Fruit fly (Drosophila melanogaster) whole organism, wandering third instar larva: ENCODE data around the gene beta'COP.

Experiments used
- Abd-B ChIP-seq: fragments of >200 bp; optimal IDR thresholded peaks from 2 replicates; lab custom pipeline; 2017; ENCODE audit warnings: missing biosample characterization, missing genetic modification characterization
- CG32264 ChIP-seq: fragments of 200-800 bp; sonication (Bioruptor generic); optimal IDR thresholded peaks from 2 replicates; lab custom pipeline; 2016; ENCODE audit warnings: missing biosample characterization, missing genetic modification characterization
- CG9705 ChIP-seq: fragments of 200-800 bp; sonication (Bioruptor generic); optimal IDR thresholded peaks from 2 replicates; lab custom pipeline; 2018; ENCODE audit warnings: missing biosample characterization, mild to moderate bottlenecking, missing genetic modification characterization
- CrebA ChIP-seq: fragments of 200-800 bp; sonication (Bioruptor generic); optimal IDR thresholded peaks from 2 replicates; lab custom pipeline; 2016; ENCODE audit warnings: missing biosample characterization, mild to moderate bottlenecking, missing genetic modification characterization, borderline replicate concordance
- Dfd ChIP-seq: fragments of >200 bp; optimal IDR thresholded peaks from 2 replicates; lab custom pipeline; 2017; ENCODE audit warnings: missing biosample characterization, missing genetic modification characterization
- Dif ChIP-seq: fragments of 200-275, 200-300 bp; sonication (Bioruptor generic); optimal IDR thresholded peaks from 2 replicates; lab custom pipeline; 2018; ENCODE audit warnings: missing biosample characterization, missing genetic modification characterization; ENCODE audit not compliant: partially characterized antibody
- GATAd ChIP-seq: sonication (Bioruptor generic); optimal IDR thresholded peaks from 2 replicates; lab custom pipeline; 2016; ENCODE audit warnings: missing biosample characterization, missing genetic modification characterization
- HLH106 ChIP-seq: fragments of 200-800 bp; optimal IDR thresholded peaks from 3 replicates; lab custom pipeline; 2019; ENCODE audit warnings: missing biosample characterization, mild to moderate bottlenecking, missing genetic modification characterization, moderate library complexity
- Hnf4 ChIP-seq: fragments of 200-800 bp; sonication (Bioruptor generic); optimal IDR thresholded peaks from 2 replicates; lab custom pipeline; 2016; ENCODE audit warnings: missing biosample characterization, mild to moderate bottlenecking, missing genetic modification characterization
- Hr78 ChIP-seq: fragments of >200 bp; optimal IDR thresholded peaks from 2 replicates; lab custom pipeline; 2017; ENCODE audit warnings: missing biosample characterization, missing genetic modification characterization
- Hr83 ChIP-seq: fragments of 200-300 bp; sonication (Bioruptor generic); optimal IDR thresholded peaks from 2 replicates; lab custom pipeline; 2016; ENCODE audit warnings: missing biosample characterization, mild to moderate bottlenecking, missing genetic modification characterization, moderate library complexity; ENCODE audit not compliant: poor library complexity, severe bottlenecking
- Jra ChIP-seq: sonication (Bioruptor generic); optimal IDR thresholded peaks from 2 replicates; lab custom pipeline; 2016; ENCODE audit warnings: missing biosample characterization, missing genetic modification characterization
- Mio ChIP-seq: sonication (Bioruptor generic); optimal IDR thresholded peaks from 2 replicates; lab custom pipeline; 2016; ENCODE audit warnings: missing biosample characterization, missing genetic modification characterization
- Myc ChIP-seq: fragments of >200 bp; optimal IDR thresholded peaks from 2 replicates; lab custom pipeline; 2017
- N ChIP-seq: fragments of >200 bp; optimal IDR thresholded peaks from 2 replicates; lab custom pipeline; 2018; ENCODE audit warnings: missing biosample characterization, missing external identifiers, missing genetic modification characterization
- OdsH ChIP-seq: fragments of 200-800 bp; sonication (Bioruptor generic); optimal IDR thresholded peaks from 2 replicates; lab custom pipeline; 2016; ENCODE audit warnings: missing biosample characterization, mild to moderate bottlenecking, missing genetic modification characterization
- Rel ChIP-seq, 2 experiments: fragments of 200-800 bp; sonication (Bioruptor generic) in 1 of 2; optimal IDR thresholded peaks; 2 replicates in 1 of 2; 3 replicates in 1 of 2; lab custom pipeline; 2016 to 2019; ENCODE audit warnings: mild to moderate bottlenecking in 2 of 2, missing biosample characterization in 2 of 2, missing genetic modification characterization in 2 of 2, moderate library complexity in 1 of 2
- Sp1 ChIP-seq: fragments of 200-800 bp; sonication (Bioruptor generic); optimal IDR thresholded peaks from 3 replicates; lab custom pipeline; 2019; ENCODE audit warnings: missing biosample characterization, mild to moderate bottlenecking, missing genetic modification characterization, moderate library complexity
- Vsx2 ChIP-seq: fragments of 200-300, 225-300 bp; sonication (Bioruptor generic); optimal IDR thresholded peaks from 2 replicates; lab custom pipeline; 2018; ENCODE audit warnings: missing biosample characterization, missing genetic modification characterization; ENCODE audit not compliant: partially characterized antibody
- br ChIP-seq: fragments of 200-800 bp; sonication (Bioruptor generic); optimal IDR thresholded peaks from 2 replicates; lab custom pipeline; 2016; ENCODE audit warnings: missing biosample characterization, missing genetic modification characterization
- brk ChIP-seq: fragments of 200-800 bp; sonication (Bioruptor generic); optimal IDR thresholded peaks from 2 replicates; lab custom pipeline; 2016; ENCODE audit warnings: missing biosample characterization, mild to moderate bottlenecking, missing genetic modification characterization
- dl ChIP-seq, 2 experiments: fragments of 175-275, 200-275 bp in 1 of 2; fragments of 200-275 bp in 1 of 2; sonication (Bioruptor generic); optimal IDR thresholded peaks; lab custom pipeline; 2018; ENCODE audit warnings: mild to moderate bottlenecking in 2 of 2, missing biosample characterization in 2 of 2, missing genetic modification characterization in 2 of 2, moderate library complexity in 2 of 2; ENCODE audit not compliant: partially characterized antibody in 2 of 2, insufficient read depth in 1 of 2
- dmrt93B ChIP-seq: fragments of 200-800 bp; sonication (Bioruptor generic); optimal IDR thresholded peaks from 2 replicates; lab custom pipeline; 2018; ENCODE audit warnings: missing biosample characterization, mild to moderate bottlenecking, missing genetic modification characterization
- dsf ChIP-seq: sonication (Bioruptor generic); optimal IDR thresholded peaks from 2 replicates; lab custom pipeline; 2016; ENCODE audit warnings: missing biosample characterization, missing genetic modification characterization, borderline replicate concordance
- ey ChIP-seq: fragments of 200-800 bp; sonication (Bioruptor generic); optimal IDR thresholded peaks from 2 replicates; lab custom pipeline; 2016; ENCODE audit warnings: missing biosample characterization, missing genetic modification characterization
- foxo ChIP-seq, 2 experiments: fragments of 200-800 bp; sonication (Bioruptor generic); optimal IDR thresholded peaks; 2 replicates in 1 of 2; 3 replicates in 1 of 2; lab custom pipeline; 2016 to 2017; ENCODE audit warnings: missing biosample characterization in 2 of 2, missing genetic modification characterization in 2 of 2
- fru ChIP-seq: fragments of 200-800 bp; sonication (Bioruptor generic); optimal IDR thresholded peaks from 3 replicates; lab custom pipeline; 2016; ENCODE audit warnings: missing biosample characterization, mild to moderate bottlenecking, missing genetic modification characterization
- h ChIP-seq: fragments of 200-800 bp; sonication (Bioruptor generic); optimal IDR thresholded peaks from 3 replicates; lab custom pipeline; 2016; ENCODE audit warnings: missing biosample characterization, mild to moderate bottlenecking, missing genetic modification characterization
- jim ChIP-seq: fragments of 175-275, 200-325 bp; sonication (Bioruptor generic); optimal IDR thresholded peaks from 2 replicates; lab custom pipeline; 2016; ENCODE audit warnings: missing biosample characterization, mild to moderate bottlenecking, missing genetic modification characterization
- lola ChIP-seq: fragments of >200 bp; optimal IDR thresholded peaks from 2 replicates; lab custom pipeline; 2017; ENCODE audit warnings: missing biosample characterization, missing genetic modification characterization
- pan ChIP-seq: fragments of >200 bp; optimal IDR thresholded peaks from 2 replicates; lab custom pipeline; 2017
- psq ChIP-seq: fragments of 200-800 bp; sonication (Bioruptor generic); optimal IDR thresholded peaks from 3 replicates; lab custom pipeline; 2017; ENCODE audit warnings: missing biosample characterization, mild to moderate bottlenecking, missing genetic modification characterization, moderate library complexity
- rgr ChIP-seq: fragments of 200-800 bp; sonication (Bioruptor generic); optimal IDR thresholded peaks from 3 replicates; lab custom pipeline; 2016; ENCODE audit warnings: missing biosample characterization, mild to moderate bottlenecking, missing genetic modification characterization
- sage ChIP-seq: fragments of 200-800 bp; sonication (Bioruptor generic); optimal IDR thresholded peaks from 2 replicates; lab custom pipeline; 2016; ENCODE audit warnings: missing biosample characterization, mild to moderate bottlenecking, missing genetic modification characterization
- sv ChIP-seq: fragments of 200-800 bp; sonication (Bioruptor generic); optimal IDR thresholded peaks from 3 replicates; lab custom pipeline; 2016; ENCODE audit warnings: missing biosample characterization, missing genetic modification characterization
- tai ChIP-seq: sonication (Bioruptor generic); optimal IDR thresholded peaks from 2 replicates; lab custom pipeline; 2016; ENCODE audit warnings: missing biosample characterization, missing genetic modification characterization
- usp ChIP-seq: fragments of >200 bp; optimal IDR thresholded peaks from 2 replicates; lab custom pipeline; 2017; ENCODE audit warnings: missing biosample characterization, missing genetic modification characterization
- woc ChIP-seq: sonication (Bioruptor generic); optimal IDR thresholded peaks from 2 replicates; lab custom pipeline; 2016; ENCODE audit warnings: missing biosample characterization, mild to moderate bottlenecking, missing genetic modification characterization

beta'COP gene

dm6 chr2L:13394903-13395302 lies 16.2 kb downstream of the beta'COP start, which contains the start of gene RpL24:
Gene RpL24, minus strand, starts transcription at chr2L:13395131.
- TF ChIP-seq woc: peak; percentile 53
- no peak for TF ChIP-seq dl (GFP tag; optimal IDR thresholded peaks at IDR 0.05; lab: Kevin White, UChicago; ENCODE audit: insufficient read depth in 1 of 2, partially characterized antibody in 2 of 2)
- TF ChIP-seq psq (GFP tag; lab: Kevin White, UChicago): peak; percentile 74
- no peak for TF ChIP-seq tai
- peak; percentile 61 for TF ChIP-seq Rel (GFP tag; optimal IDR thresholded peaks at IDR 0.05; lab: Kevin White, UChicago)
- TF ChIP-seq Rel (tag; optimal IDR thresholded peaks at IDR 0.05; lab: Kevin White, UChicago): peak; percentile 69
- TF ChIP-seq usp (GFP tag; lab: Kevin White, UChicago): no peak
- no peak for TF ChIP-seq Jra (GFP tag; lab: Kevin White, UChicago)
- TF ChIP-seq rgr (GFP tag; lab: Kevin White, UChicago): peak; percentile 96
- peak; percentile 91 for TF ChIP-seq h (GFP tag; lab: Kevin White, UChicago)
- peak; percentile 87 for TF ChIP-seq dmrt93B (GFP tag; lab: Kevin White, UChicago)
- peak; percentile 93 for TF ChIP-seq CG9705 (GFP tag; lab: Kevin White, UChicago)
- TF ChIP-seq Vsx2 (GFP tag; lab: Kevin White, UChicago): no peak
- TF ChIP-seq Hr83 (GFP tag; lab: Kevin White, UChicago): peak; percentile 92
- peak; percentile 83 for TF ChIP-seq fru (GFP tag; lab: Kevin White, UChicago)
- TF ChIP-seq foxo (GFP tag; optimal IDR thresholded peaks at IDR 0.05; lab: Kevin White, UChicago): peak; percentile 53 to 82
- TF ChIP-seq lola: no peak
- no peak for TF ChIP-seq CrebA (GFP tag; lab: Kevin White, UChicago)
- TF ChIP-seq ey: peak; percentile 69
- TF ChIP-seq Dfd (GFP tag; lab: Kevin White, UChicago): no peak
- TF ChIP-seq Sp1 (GFP tag; lab: Kevin White, UChicago): peak; percentile 91
- TF ChIP-seq Mio (GFP tag; lab: Kevin White, UChicago): peak; percentile 75
- no peak for TF ChIP-seq Hr78 (GFP tag; lab: Kevin White, UChicago)
- TF ChIP-seq Dif (GFP tag; lab: Kevin White, UChicago): no peak
- TF ChIP-seq pan: no peak
- peak; percentile 63 for TF ChIP-seq CG32264 (GFP tag; lab: Kevin White, UChicago)
- TF ChIP-seq OdsH (GFP tag; lab: Kevin White, UChicago): peak; percentile 87
- TF ChIP-seq Hnf4 (GFP tag; lab: Kevin White, UChicago): no peak
- TF ChIP-seq jim (GFP tag; lab: Kevin White, UChicago): no peak
- peak; percentile 89 for TF ChIP-seq sv (GFP tag; lab: Kevin White, UChicago)
- no peak for TF ChIP-seq Abd-B (GFP tag; lab: Kevin White, UChicago)
- TF ChIP-seq sage (GFP tag; lab: Kevin White, UChicago): peak; percentile 87
- peak; percentile 77 for TF ChIP-seq Myc (lab: Kevin White, UChicago)
- no peak for TF ChIP-seq brk (GFP tag; lab: Kevin White, UChicago)
- peak; percentile 90 for TF ChIP-seq br (GFP tag; lab: Kevin White, UChicago)
- peak; percentile 76 for TF ChIP-seq HLH106 (tag; lab: Kevin White, UChicago)
- peak; percentile 27 for TF ChIP-seq dsf (GFP tag; lab: Kevin White, UChicago)
- TF ChIP-seq N: no peak
- no peak for TF ChIP-seq GATAd (GFP tag; lab: Kevin White, UChicago)

- no peak for TF ChIP-seq CrebA (GFP tag; lab: Kevin White, UChicago)
- TF ChIP-seq dmrt93B (GFP tag; lab: Kevin White, UChicago): no peak
- TF ChIP-seq N: no peak
- no peak for TF ChIP-seq Dif (GFP tag; lab: Kevin White, UChicago)
- TF ChIP-seq usp (GFP tag; lab: Kevin White, UChicago): no peak
- no peak for TF ChIP-seq sage (GFP tag; lab: Kevin White, UChicago)
- no peak for TF ChIP-seq CG9705 (GFP tag; lab: Kevin White, UChicago)
- no peak for TF ChIP-seq OdsH (GFP tag; lab: Kevin White, UChicago)
Measured at dm6 chr2L:13396084-13396483, 17.4 kb downstream of the beta'COP start, which contains the start of gene CG16957. Gene CG16957, minus strand, starts transcription at chr2L:13396184.
